Worm (Caenorhabditis elegans): ENCODE results near the gene F55A4.3.

Gene F55A4.3

DNA sequence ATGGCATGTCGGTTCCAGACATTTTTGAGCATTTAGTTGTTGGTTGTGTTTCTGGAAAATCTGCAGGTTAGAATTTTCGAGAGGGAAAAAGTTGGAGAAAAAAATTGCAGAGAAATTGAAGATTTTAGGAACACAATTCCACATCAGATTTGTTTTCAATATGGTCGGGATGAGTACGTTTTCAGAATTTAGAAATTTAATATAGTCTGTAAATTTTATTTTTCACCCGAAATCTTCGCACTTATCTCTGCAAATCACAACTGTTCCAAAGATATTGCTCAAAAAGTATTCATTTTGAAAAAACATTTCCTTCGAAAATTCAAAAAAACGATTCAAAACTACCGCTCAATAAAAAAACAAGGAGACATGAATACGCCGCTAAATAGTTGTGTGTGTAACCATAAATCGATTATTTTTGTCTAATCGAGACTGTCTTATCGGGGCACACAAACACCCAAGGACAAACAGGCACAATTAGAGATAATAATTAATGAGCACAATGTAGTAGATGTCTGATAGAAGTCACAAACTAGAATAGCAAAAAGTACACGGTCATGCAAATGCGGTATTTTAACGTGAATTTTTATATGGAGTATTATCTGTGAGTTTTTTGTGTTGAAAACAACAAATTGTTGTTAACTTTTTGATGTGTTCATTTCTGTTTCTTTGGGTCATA is 21.4 kb upstream of the F55A4.3 start, which contains the start of gene vpat-1:
Gene vpat-1 (minus strand): TSS at position 51 of the 676 bp plus-strand sequence.
- TF ChIP-seq ceh-82 (tag; optimal IDR thresholded peaks at IDR 0.05) (no peak), unc-39 (tag; optimal IDR thresholded peaks at IDR 0.05) (no peak), nhr-76 (tag; optimal IDR thresholded peaks at IDR 0.05) (no peak), nhr-12 (tag; optimal IDR thresholded peaks at IDR 0.05) (no peak), ceh-28 (tag; optimal IDR thresholded peaks at IDR 0.05) (peak; percentile 54), pqm-1 (tag; optimal IDR thresholded peaks at IDR 0.05) (peak; percentile 86), elt-2 (tag; optimal IDR thresholded peaks at IDR 0.05) (peak; percentile 89), nhr-77 (tag; optimal IDR thresholded peaks at IDR 0.05) (no peak)

- no peak for TF ChIP-seq nhr-25 (tag; optimal IDR thresholded peaks at IDR 0.05)
- no peak for TF ChIP-seq R02D3.7 (tag; optimal IDR thresholded peaks at IDR 0.05)
- no peak for TF ChIP-seq elt-1 (tag; optimal IDR thresholded peaks at IDR 0.05)
- no peak for TF ChIP-seq nhr-237 (tag; optimal IDR thresholded peaks at IDR 0.05)
- TF ChIP-seq nhr-12 (tag; optimal IDR thresholded peaks at IDR 0.05): no peak
- TF ChIP-seq lsy-12 (tag; optimal IDR thresholded peaks at IDR 0.05): no peak
- no peak for TF ChIP-seq ZK546.5 (tag; optimal IDR thresholded peaks at IDR 0.05)
- TF ChIP-seq tbx-2 (tag; optimal IDR thresholded peaks at IDR 0.05): no peak
- no peak for TF ChIP-seq lin-15B (tag; optimal IDR thresholded peaks at IDR 0.05)
- no peak for TF ChIP-seq mml-1 (tag; optimal IDR thresholded peaks at IDR 0.05)
- no peak for TF ChIP-seq nfya-1 (tag; optimal IDR thresholded peaks at IDR 0.05; ENCODE audit: insufficient read depth)
- no peak for TF ChIP-seq nhr-77 (tag; optimal IDR thresholded peaks at IDR 0.05)
- TF ChIP-seq ceh-82 (tag; optimal IDR thresholded peaks at IDR 0.05): no peak
- no peak for TF ChIP-seq egl-27 (tag; optimal IDR thresholded peaks at IDR 0.05)
- TF ChIP-seq ztf-11 (tag; optimal IDR thresholded peaks at IDR 0.05): no peak
- no peak for TF ChIP-seq ceh-9 (tag; optimal IDR thresholded peaks at IDR 0.05)
- no peak for TF ChIP-seq sea-2 (GFP tag; optimal IDR thresholded peaks at IDR 0.05)
Observed at ce11 chrX:1044327-1044726, 19.4 kb upstream of the F55A4.3 start.

DNA sequence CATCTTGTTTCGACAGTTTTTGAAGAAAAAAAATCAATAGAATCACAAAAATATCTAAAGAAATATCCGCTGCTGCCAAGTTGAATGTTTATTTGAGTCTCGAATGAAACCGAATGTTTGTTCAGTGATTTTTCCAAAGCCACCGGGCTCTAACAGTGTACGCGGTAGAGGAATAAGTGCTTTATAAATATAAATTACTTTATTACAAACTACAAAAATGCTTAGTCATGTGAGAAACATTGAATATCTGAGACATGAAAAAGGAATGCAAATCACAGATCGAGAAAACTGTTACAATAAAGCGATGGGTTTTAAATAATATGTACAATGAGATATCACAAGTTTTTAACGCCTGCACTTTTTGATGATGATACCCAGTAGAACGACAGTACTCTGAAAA is 13.4 kb upstream of the F55A4.3 start, which contains the start of gene F55A4.7:
Gene F55A4.7 (minus strand): TSS at position 101 of the 400 bp plus-strand sequence.
- TF ChIP-seq eor-1 (tag; optimal IDR thresholded peaks at IDR 0.05) (no peak), hmg-11 (tag; optimal IDR thresholded peaks at IDR 0.05) (no peak), ZK546.5 (tag; optimal IDR thresholded peaks at IDR 0.05) (no peak), ceh-16 (tag; optimal IDR thresholded peaks at IDR 0.05) (no peak), fkh-2 (tag; optimal IDR thresholded peaks at IDR 0.05) (no peak), ztf-11 (tag; optimal IDR thresholded peaks at IDR 0.05) (no peak), unc-62 (GFP tag; optimal IDR thresholded peaks at IDR 0.05) (no peak), skn-1 (tag; optimal IDR thresholded peaks at IDR 0.05) (no peak), pqm-1 (tag; optimal IDR thresholded peaks at IDR 0.05) (no peak), nhr-28 (tag; optimal IDR thresholded peaks at IDR 0.05) (no peak), jun-1 (tag; optimal IDR thresholded peaks at IDR 0.05) (no peak), lin-39 (tag; optimal IDR thresholded peaks at IDR 0.05) (no peak), elt-2 (tag; optimal IDR thresholded peaks at IDR 0.05) (no peak)

- TF ChIP-seq ceh-28 (tag; optimal IDR thresholded peaks at IDR 0.05): peak; percentile 53
- no peak for TF ChIP-seq elt-1 (tag; optimal IDR thresholded peaks at IDR 0.05)
- TF ChIP-seq lin-39 (tag; optimal IDR thresholded peaks at IDR 0.05): peak; percentile 60
- TF ChIP-seq snpc-4 (tag; optimal IDR thresholded peaks at IDR 0.05): peak; percentile 51
- peak; percentile 66 for TF ChIP-seq nfya-1 (tag; optimal IDR thresholded peaks at IDR 0.05; ENCODE audit: insufficient read depth)
- TF ChIP-seq R02D3.7 (tag; optimal IDR thresholded peaks at IDR 0.05): no peak
- TF ChIP-seq nhr-77 (tag; optimal IDR thresholded peaks at IDR 0.05): no peak
- peak; percentile 58 for TF ChIP-seq lin-15B (tag; optimal IDR thresholded peaks at IDR 0.05)
- TF ChIP-seq mml-1 (tag; optimal IDR thresholded peaks at IDR 0.05): no peak
- TF ChIP-seq pha-4 (tag; optimal IDR thresholded peaks at IDR 0.05): peak; percentile 50
- TF ChIP-seq mdl-1 (tag; optimal IDR thresholded peaks at IDR 0.05): no peak
- peak; percentile 64 for TF ChIP-seq hmg-11 (tag; optimal IDR thresholded peaks at IDR 0.05)
- peak; percentile 20 for TF ChIP-seq elt-2 (tag; optimal IDR thresholded peaks at IDR 0.05)
Observed at ce11 chrX:1035039-1035598, 10.2 kb upstream of the F55A4.3 start, which contains the start of the genes stau-1 and sec-22. stau-1 (minus strand) TSS chrX:1035286. sec-22 (plus strand) TSS chrX:1035548.

Data from whole organism, L3 larva.